Worm (Caenorhabditis elegans) whole organism, midembryonic: ENCODE measurements around the gene mgl-3.

Source experiments
- klf-2 ChIP-seq: fragments of 200-800 bp; sonication (Bioruptor generic); conservative IDR thresholded peaks from 2 replicates; pipeline ENCODE4 v1.3.6; 2022; ENCODE audit warnings: missing genetic modification reagents, missing genetic modification characterization, missing compliant biosample characterization
- ref-1 ChIP-seq: fragments of 200-800 bp; sonication (Bioruptor generic); conservative IDR thresholded peaks from 2 replicates; pipeline ENCODE4 v1.3.6; 2022; ENCODE audit warnings: missing genetic modification reagents, missing genetic modification characterization, missing compliant biosample characterization
- tab-1 ChIP-seq: fragments of 200-800 bp; sonication (Bioruptor generic); IDR thresholded peaks from 2 replicates; pipeline ENCODE4 v1.3.6; 2022; ENCODE audit warnings: missing genetic modification characterization, missing compliant biosample characterization
- ztf-23 ChIP-seq: fragments of 200-800 bp; sonication (Bioruptor generic); IDR thresholded peaks from 2 replicates; pipeline ENCODE4 v1.3.6; 2022; ENCODE audit warnings: missing genetic modification reagents, missing genetic modification characterization, missing compliant biosample characterization
- ztf-29 ChIP-seq: fragments of 200-800 bp; sonication (Bioruptor generic); IDR thresholded peaks from 2 replicates; pipeline ENCODE4 v1.3.6; 2022; ENCODE audit warnings: missing genetic modification reagents, missing genetic modification characterization, missing compliant biosample characterization

Gene mgl-3

DNA sequence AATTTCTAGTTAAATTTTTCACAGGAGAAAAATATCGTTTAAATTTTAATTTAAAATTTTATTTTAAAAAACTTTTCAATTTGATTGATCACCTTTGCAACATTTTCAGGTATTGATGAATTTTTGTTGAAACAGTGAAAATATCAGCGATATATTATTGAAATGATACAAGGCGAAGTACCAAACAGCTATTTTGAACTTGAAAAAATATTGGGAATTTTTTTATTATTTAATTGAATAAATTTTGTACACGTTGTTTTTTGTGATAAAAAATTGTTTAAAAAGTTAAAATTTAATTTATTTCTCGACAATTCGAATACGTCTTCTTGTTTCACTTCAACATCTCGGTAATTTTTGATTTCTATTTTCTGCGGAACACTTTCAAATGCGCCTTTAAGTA lies 54.9 kb downstream of the mgl-3 start, which contains the start of gene B0273.1:
Gene B0273.1 (plus strand): TSS at position 301 of the 400 bp plus-strand sequence.
- no peak for TF ChIP-seq klf-2 (GFP tag; lab: Robert Waterston, UW)
- TF ChIP-seq ztf-29 (GFP tag; lab: Robert Waterston, UW), result no peak
- no peak for TF ChIP-seq tab-1 (GFP tag; lab: Robert Waterston, UW)

DNA sequence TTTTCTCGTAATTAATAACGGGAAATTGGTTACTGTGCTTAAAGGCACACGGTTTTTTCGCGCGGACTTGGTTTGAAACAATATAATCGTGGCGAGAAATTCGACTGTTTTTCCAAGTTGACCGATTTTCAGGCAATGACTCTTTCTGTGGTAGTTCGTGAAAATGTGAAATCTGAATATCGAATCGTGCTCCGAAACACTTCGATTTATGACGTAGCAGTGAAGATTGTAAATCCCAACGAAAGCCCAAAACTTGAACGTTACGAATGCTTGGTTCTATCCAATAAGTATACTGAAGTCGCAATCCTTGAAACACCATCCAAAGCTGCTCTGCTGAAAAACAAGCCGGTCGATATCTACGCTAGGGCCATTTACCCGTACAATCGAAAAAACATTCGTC lies 55.3 kb downstream of the mgl-3 start:
- no peak for TF ChIP-seq ztf-23 (GFP tag; lab: Robert Waterston, UW)
- no peak for TF ChIP-seq ref-1 (GFP tag; lab: Robert Waterston, UW)
- no peak for TF ChIP-seq klf-2 (GFP tag; lab: Robert Waterston, UW)
- TF ChIP-seq ztf-29 (GFP tag; lab: Robert Waterston, UW), result no peak
- TF ChIP-seq tab-1 (GFP tag; lab: Robert Waterston, UW), result no peak
